Worm (Caenorhabditis elegans) whole organism, L4 larva: Measurements from ENCODE around the gene F53B7.4.

Experiments
- D1046.2 ChIP-seq: fragments of 200-800 bp; sonication (Bioruptor generic); IDR thresholded peaks from 2 replicates; pipeline ENCODE4 v1.3.6; 2022; ENCODE audit warnings: missing genetic modification characterization, missing compliant biosample characterization
- F10B5.3 ChIP-seq: sonication (generic microtip); optimal IDR thresholded peaks from 2 replicates; lab custom pipeline; 2016; ENCODE audit warnings: mild to moderate bottlenecking, missing genetic modification characterization, missing compliant biosample characterization
- F37D6.2 ChIP-seq: sonication (generic microtip); optimal IDR thresholded peaks from 2 replicates; lab custom pipeline; 2016; ENCODE audit warnings: mild to moderate bottlenecking, missing genetic modification characterization, missing compliant biosample characterization
- F44E2.7 ChIP-seq: fragments of 200-800 bp; sonication (Bioruptor generic); IDR thresholded peaks from 2 replicates; pipeline ENCODE4 v2.1.2; 2022; ENCODE audit warnings: missing genetic modification characterization, missing compliant biosample characterization
- Y75B8A.6 ChIP-seq: fragments of 200-800 bp; sonication (Bioruptor generic); IDR thresholded peaks from 2 replicates; pipeline ENCODE4 v1.3.6; 2022; ENCODE audit warnings: missing genetic modification reagents, missing genetic modification characterization, missing compliant biosample characterization
- aha-1 ChIP-seq: fragments of 150-350 bp; peaks from one replicate; lab custom pipeline; 2014; ENCODE audit warnings: missing biosample characterization, missing genetic modification characterization
- ama-1 ChIP-seq: fragments of 150-350 bp; optimal IDR thresholded peaks from 2 replicates; lab custom pipeline; 2014; ENCODE audit warnings: inconsistent platforms, mixed read lengths
- ceh-28 ChIP-seq: fragments of 150-350 bp; optimal IDR thresholded peaks from 2 replicates; lab custom pipeline; 2014; ENCODE audit warnings: missing biosample characterization, missing genetic modification reagents, missing genetic modification characterization
- ctbp-1 ChIP-seq: fragments of 200-800 bp; sonication (Bioruptor generic); IDR thresholded peaks from 2 replicates; pipeline ENCODE4 v1.3.6; 2022; ENCODE audit warnings: missing genetic modification reagents, missing genetic modification characterization, missing compliant biosample characterization
- daf-12 ChIP-seq: fragments of 150-350 bp; optimal IDR thresholded peaks from 2 replicates; lab custom pipeline; 2014; ENCODE audit warnings: missing biosample characterization, missing genetic modification reagents, missing genetic modification characterization
- daf-16 ChIP-seq, 3 experiments: sonication (generic microtip); optimal IDR thresholded peaks; 2 replicates each; lab custom pipeline; 2016 to 2017; ENCODE audit warnings: missing genetic modification characterization in 3 of 3, missing genetic modification reagents in 3 of 3, mild to moderate bottlenecking in 2 of 3, missing compliant biosample characterization in 2 of 3, missing biosample characterization in 1 of 3, moderate library complexity in 1 of 3
- daf-19 ChIP-seq: fragments of 200-800 bp; sonication (Bioruptor generic); conservative IDR thresholded peaks from 2 replicates; pipeline ENCODE4 v1.3.6; 2022; ENCODE audit warnings: missing genetic modification characterization, missing compliant biosample characterization
- daf-8 ChIP-seq: fragments of 200-800 bp; sonication (Bioruptor generic); IDR thresholded peaks from 2 replicates; pipeline ENCODE4 v1.3.6; 2022; ENCODE audit warnings: missing genetic modification characterization, missing compliant biosample characterization
- dmd-9 ChIP-seq: fragments of 200-800 bp; sonication (Bioruptor generic); IDR thresholded peaks from 2 replicates; pipeline ENCODE4 v1.3.6; 2022; ENCODE audit warnings: missing genetic modification reagents, missing genetic modification characterization, missing compliant biosample characterization
- fkh-10 ChIP-seq: fragments of 150-350 bp; optimal IDR thresholded peaks from 2 replicates; lab custom pipeline; 2014; ENCODE audit warnings: missing biosample characterization, missing genetic modification reagents, missing genetic modification characterization
- fos-1 ChIP-seq: fragments of 150-350 bp; optimal IDR thresholded peaks from 2 replicates; lab custom pipeline; 2014; ENCODE audit warnings: missing biosample characterization, missing genetic modification characterization
- gei-8 ChIP-seq: fragments of 200-800 bp; sonication (Bioruptor generic); optimal IDR thresholded peaks from 2 replicates; lab custom pipeline; 2018; ENCODE audit warnings: mild to moderate bottlenecking, missing genetic modification characterization, missing compliant biosample characterization
- lin-15B ChIP-seq: fragments of 150-350 bp; sonication (generic microtip); optimal IDR thresholded peaks from 3 replicates; lab custom pipeline; 2014; ENCODE audit warnings: missing biosample characterization, missing genetic modification characterization
- lin-38 ChIP-seq: fragments of 200-800 bp; sonication (Bioruptor generic); IDR thresholded peaks from 2 replicates; pipeline ENCODE4 v1.3.6; 2022; ENCODE audit warnings: missing genetic modification reagents, missing genetic modification characterization, missing compliant biosample characterization
- lsy-2 ChIP-seq, 2 experiments: fragments of 150-350 bp in 1 of 2; sonication (generic microtip) in 1 of 2; optimal IDR thresholded peaks; 2 replicates each; lab custom pipeline; 2014 to 2017; ENCODE audit warnings: missing biosample characterization in 2 of 2, missing genetic modification characterization in 2 of 2
- madf-9 ChIP-seq: fragments of 200-800 bp; sonication (Bioruptor generic); conservative IDR thresholded peaks from 2 replicates; pipeline ENCODE4 v1.3.6; 2022; ENCODE audit warnings: missing genetic modification reagents, missing genetic modification characterization, missing compliant biosample characterization
- mxl-3 ChIP-seq: fragments of 200-800 bp; sonication (Bioruptor generic); optimal IDR thresholded peaks from 2 replicates; lab custom pipeline; 2018; ENCODE audit warnings: mild to moderate bottlenecking, missing genetic modification characterization, missing compliant biosample characterization
- nhr-10 ChIP-seq: fragments of 150-350 bp; optimal IDR thresholded peaks from 2 replicates; lab custom pipeline; 2014; ENCODE audit warnings: missing biosample characterization, missing genetic modification characterization
- nhr-102 ChIP-seq: sonication (generic microtip); optimal IDR thresholded peaks from 2 replicates; lab custom pipeline; 2016; ENCODE audit warnings: mild to moderate bottlenecking, missing genetic modification characterization, moderate library complexity, missing compliant biosample characterization
- nhr-11 ChIP-seq: fragments of 150-350 bp; optimal IDR thresholded peaks from 2 replicates; lab custom pipeline; 2014; ENCODE audit warnings: missing biosample characterization, missing genetic modification characterization
- nhr-111 ChIP-seq: fragments of 200-800 bp; sonication (Bioruptor generic); optimal IDR thresholded peaks from 2 replicates; lab custom pipeline; 2018; ENCODE audit warnings: mild to moderate bottlenecking, missing genetic modification characterization, missing compliant biosample characterization
- nhr-28 ChIP-seq: fragments of 150-350 bp; optimal IDR thresholded peaks from 2 replicates; lab custom pipeline; 2014; ENCODE audit warnings: missing biosample characterization, missing genetic modification characterization
- nhr-41 ChIP-seq: fragments of 200-800 bp; sonication (Bioruptor generic); IDR thresholded peaks from 2 replicates; pipeline ENCODE4 v1.3.6; 2022; ENCODE audit warnings: missing genetic modification reagents, missing genetic modification characterization, missing compliant biosample characterization
- pha-4 ChIP-seq, 2 experiments: fragments of 150-350 bp in 1 of 2; fragments of 200-800 bp in 1 of 2; sonication (Bioruptor generic) in 1 of 2; IDR thresholded peaks in 1 of 2; optimal IDR thresholded peaks in 1 of 2; 2 replicates each; pipeline versions ENCODE4 v1.3.6 to Lab custom; 2014 to 2022; ENCODE audit warnings: missing genetic modification characterization in 2 of 2, missing genetic modification reagents in 2 of 2, missing biosample characterization in 1 of 2, missing compliant biosample characterization in 1 of 2
- pqm-1 ChIP-seq: sonication (generic microtip); optimal IDR thresholded peaks from 2 replicates; lab custom pipeline; 2017; ENCODE audit warnings: missing biosample characterization, missing genetic modification characterization
- saeg-2 ChIP-seq: fragments of 200-800 bp; sonication (Bioruptor generic); IDR thresholded peaks from 2 replicates; pipeline ENCODE4 v1.3.6; 2022; ENCODE audit warnings: missing genetic modification reagents, missing genetic modification characterization, missing compliant biosample characterization
- skn-1 ChIP-seq: fragments of 150-350 bp; optimal IDR thresholded peaks from 2 replicates; lab custom pipeline; 2014; ENCODE audit warnings: missing biosample characterization, missing genetic modification characterization
- snpc-1.2 ChIP-seq: fragments of 200-800 bp; sonication (Bioruptor generic); IDR thresholded peaks from 2 replicates; pipeline ENCODE4 v1.3.6; 2022; ENCODE audit warnings: missing genetic modification reagents, missing genetic modification characterization, missing compliant biosample characterization
- spr-1 ChIP-seq: sonication (generic microtip); optimal IDR thresholded peaks from 2 replicates; lab custom pipeline; 2016; ENCODE audit warnings: mild to moderate bottlenecking, missing genetic modification characterization, missing compliant biosample characterization
- tra-1 ChIP-seq: fragments of 200-800 bp; sonication (Bioruptor generic); IDR thresholded peaks from 2 replicates; pipeline ENCODE4 v1.3.6; 2022; ENCODE audit warnings: missing genetic modification reagents, missing genetic modification characterization, missing compliant biosample characterization
- unc-130 ChIP-seq: sonication (generic microtip); optimal IDR thresholded peaks from 2 replicates; lab custom pipeline; 2016; ENCODE audit warnings: missing genetic modification reagents, missing genetic modification characterization, missing compliant biosample characterization
- zfp-2 ChIP-seq: sonication (generic microtip); optimal IDR thresholded peaks from 2 replicates; lab custom pipeline; 2016; ENCODE audit warnings: mild to moderate bottlenecking, missing genetic modification characterization, missing compliant biosample characterization
- zip-11 ChIP-seq: fragments of 200-800 bp; sonication (Bioruptor generic); IDR thresholded peaks from 2 replicates; pipeline ENCODE4 v1.3.6; 2022; ENCODE audit warnings: missing genetic modification characterization, missing compliant biosample characterization
- zip-2 ChIP-seq: fragments of 150-350 bp; optimal IDR thresholded peaks from 2 replicates; lab custom pipeline; 2014; ENCODE audit warnings: missing biosample characterization, missing genetic modification characterization
- ztf-7 ChIP-seq: fragments of 150-350 bp; optimal IDR thresholded peaks from 2 replicates; lab custom pipeline; 2014; ENCODE audit warnings: missing biosample characterization, missing genetic modification characterization

The F53B7.4 gene

DNA sequence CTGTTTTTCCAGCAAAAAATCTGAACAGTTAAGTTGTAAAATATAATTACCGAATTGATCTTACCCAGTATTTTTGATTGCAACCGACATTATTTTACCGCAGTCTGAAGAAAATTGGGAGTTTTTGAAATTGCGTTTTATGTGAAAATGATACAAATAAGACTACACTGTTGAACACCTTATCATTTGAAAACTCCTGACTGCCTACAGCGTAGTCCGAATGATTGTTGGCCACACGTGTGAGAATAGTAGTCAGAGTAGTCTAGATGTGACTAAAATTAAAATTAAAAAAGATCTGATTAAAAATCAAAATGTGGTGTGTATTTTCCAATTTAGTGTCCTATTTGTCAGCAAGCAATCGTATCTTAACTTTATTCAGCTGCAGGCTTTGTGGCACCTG, 44.4 kb upstream of the F53B7.4 start, which contains the start of gene dhs-18 (continued):
- TF ChIP-seq nhr-10 (no peak), zfp-2 (tag; lab: Kevin White, UChicago) (no peak), spr-1 (tag; lab: Kevin White, UChicago) (no peak), ama-1 (no peak), saeg-2 (GFP tag; lab: Robert Waterston, UW) (no peak), daf-12 (tag; lab: Kevin White, UChicago) (no peak), daf-8 (GFP tag; lab: Robert Waterston, UW) (no peak), ctbp-1 (GFP tag; lab: Robert Waterston, UW) (no peak), tra-1 (no peak), pqm-1 (tag; lab: Kevin White, UChicago) (peak; percentile 42), nhr-28 (tag; lab: Kevin White, UChicago) (peak; percentile 96), mxl-3 (GFP tag; lab: Kevin White, UChicago) (no peak), F10B5.3 (tag; lab: Kevin White, UChicago) (no peak)

- TF ChIP-seq pha-4 (GFP tag; IDR thresholded peaks at IDR 0.05; lab: Robert Waterston, UW) (no peak), pha-4 (tag; optimal IDR thresholded peaks at IDR 0.05; lab: Kevin White, UChicago) (no peak), lsy-2 (tag; optimal IDR thresholded peaks at IDR 0.05; lab: Kevin White, UChicago) (no peak), fkh-10 (GFP tag; lab: Kevin White, UChicago) (no peak), snpc-1.2 (GFP tag; lab: Robert Waterston, UW) (no peak), D1046.2 (no peak), gei-8 (GFP tag; lab: Kevin White, UChicago) (no peak), nhr-11 (no peak), aha-1 (tag; lab: Kevin White, UChicago) (no peak), fos-1 (tag; lab: Kevin White, UChicago) (no peak), nhr-111 (GFP tag; lab: Kevin White, UChicago) (no peak), ztf-7 (no peak), lin-38 (no peak), dmd-9 (GFP tag; lab: Robert Waterston, UW) (no peak), F37D6.2 (tag; lab: Kevin White, UChicago) (no peak), daf-19 (GFP tag; lab: Robert Waterston, UW) (no peak)
- TF ChIP-seq, all 104 proteins: peak for 0
Observed at ce11 chrV:11043767-11044166, 41.4 kb upstream of the F53B7.4 start, which contains the start of gene C45B11.6. Gene C45B11.6 (plus strand): TSS chrV:11044067.

- peak; percentile 86 for TF ChIP-seq zip-2 (tag; lab: Kevin White, UChicago)
- TF ChIP-seq daf-16 (GFP tag; optimal IDR thresholded peaks at IDR 0.05; lab: Kevin White, UChicago) = no peak
- TF ChIP-seq daf-16 (tag; optimal IDR thresholded peaks at IDR 0.05; lab: Kevin White, UChicago) = peak; percentile 1
- TF ChIP-seq ceh-28 (tag; lab: Kevin White, UChicago) = no peak
Observed at ce11 chrV:11042538-11042937, 40.2 kb upstream of the F53B7.4 start, which contains the start of gene C45B11.2. Gene C45B11.2 (plus strand): TSS chrV:11042710.

DNA sequence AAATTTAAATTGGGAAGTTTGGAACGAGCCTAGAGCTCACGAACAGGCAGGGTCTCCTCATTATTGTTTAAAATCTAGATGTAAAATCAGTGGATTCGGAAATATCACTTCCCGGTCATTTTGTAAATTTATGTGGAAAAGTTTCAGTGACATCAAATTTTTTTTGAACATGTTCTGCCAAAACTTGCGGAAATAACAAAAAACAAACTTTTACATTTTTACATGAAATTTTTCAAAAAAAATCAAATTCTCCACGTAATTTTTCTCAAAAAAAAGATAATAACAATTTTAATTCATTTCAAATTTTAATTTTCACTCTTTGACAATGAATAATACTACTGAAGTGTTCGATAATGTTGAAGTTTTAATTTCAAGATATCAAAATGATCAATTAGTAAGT, 39.2 kb upstream of the F53B7.4 start, which contains the start of gene C45B11.5:
C45B11.5 (plus strand) TSS at position 301 of the 400 bp plus-strand sequence.
- TF ChIP-seq spr-1 (tag; lab: Kevin White, UChicago) = no peak
- no peak for TF ChIP-seq F10B5.3 (tag; lab: Kevin White, UChicago)
- no peak for TF ChIP-seq nhr-102 (tag; lab: Kevin White, UChicago)
- no peak for TF ChIP-seq madf-9 (GFP tag; lab: Robert Waterston, UW)
- no peak for TF ChIP-seq skn-1 (tag; lab: Kevin White, UChicago)
- no peak for TF ChIP-seq lin-15B (tag; lab: Kevin White, UChicago)
- TF ChIP-seq Y75B8A.6 = no peak
- TF ChIP-seq zfp-2 (tag; lab: Kevin White, UChicago) = no peak
- no peak for TF ChIP-seq F44E2.7
- no peak for TF ChIP-seq tra-1
- TF ChIP-seq ceh-28 (tag; lab: Kevin White, UChicago) = no peak
- TF ChIP-seq nhr-41 = no peak
- TF ChIP-seq nhr-28 (tag; lab: Kevin White, UChicago) = no peak
- TF ChIP-seq gei-8 (GFP tag; lab: Kevin White, UChicago) = no peak
- TF ChIP-seq zip-11 (GFP tag; lab: Robert Waterston, UW) = no peak
- TF ChIP-seq unc-130 (GFP tag; lab: Kevin White, UChicago) = no peak
